Worm (Caenorhabditis elegans) whole organism, L4 larva: ENCODE measurements around the gene rnp-7.

Experiments
- ZK337.2 ChIP-seq: fragments of 200-800 bp; sonication (Bioruptor generic); IDR thresholded peaks from 2 replicates; pipeline ENCODE4 v1.3.6; 2022; ENCODE audit warnings: missing genetic modification reagents, missing genetic modification characterization, missing compliant biosample characterization
- ctbp-1 ChIP-seq: fragments of 200-800 bp; sonication (Bioruptor generic); IDR thresholded peaks from 2 replicates; pipeline ENCODE4 v1.3.6; 2022; ENCODE audit warnings: missing genetic modification reagents, missing genetic modification characterization, missing compliant biosample characterization
- fos-1 ChIP-seq: fragments of 150-350 bp; optimal IDR thresholded peaks from 2 replicates; lab custom pipeline; 2014; ENCODE audit warnings: missing biosample characterization, missing genetic modification characterization
- lsy-2 ChIP-seq, 2 experiments: fragments of 150-350 bp in 1 of 2; sonication (generic microtip) in 1 of 2; optimal IDR thresholded peaks; 2 replicates each; lab custom pipeline; 2014 to 2017; ENCODE audit warnings: missing biosample characterization in 2 of 2, missing genetic modification characterization in 2 of 2
- nhr-237 ChIP-seq: sonication (generic microtip); optimal IDR thresholded peaks from 2 replicates; lab custom pipeline; 2017; ENCODE audit warnings: missing biosample characterization, missing genetic modification characterization
- nhr-6 ChIP-seq: fragments of 150-350 bp; optimal IDR thresholded peaks from 2 replicates; lab custom pipeline; 2014; ENCODE audit warnings: missing biosample characterization, missing genetic modification characterization
- nhr-76 ChIP-seq: fragments of 150-350 bp; optimal IDR thresholded peaks from 2 replicates; lab custom pipeline; 2014; ENCODE audit warnings: missing biosample characterization, missing genetic modification characterization
- snpc-4 ChIP-seq: fragments of 150-350 bp; optimal IDR thresholded peaks from 2 replicates; lab custom pipeline; 2014; ENCODE audit warnings: missing biosample characterization, missing genetic modification characterization
- ztf-11 ChIP-seq: fragments of 150-350 bp; optimal IDR thresholded peaks from 2 replicates; lab custom pipeline; 2014; ENCODE audit warnings: missing biosample characterization, missing genetic modification characterization

- no peak for TF ChIP-seq nhr-76 (tag; lab: Kevin White, UChicago)
- no peak for TF ChIP-seq nhr-237 (tag; lab: Kevin White, UChicago)
- TF ChIP-seq ztf-11 (tag; lab: Kevin White, UChicago), result no peak
- no peak for TF ChIP-seq ZK337.2 (GFP tag; lab: Robert Waterston, UW)
- no peak for TF ChIP-seq nhr-6 (tag; lab: Kevin White, UChicago)
- no peak for TF ChIP-seq fos-1 (tag; lab: Kevin White, UChicago)
- TF ChIP-seq lsy-2 (tag; optimal IDR thresholded peaks at IDR 0.05; lab: Kevin White, UChicago), result no peak
- TF ChIP-seq snpc-4 (tag; lab: Kevin White, UChicago), result no peak
- no peak for TF ChIP-seq ctbp-1 (GFP tag; lab: Robert Waterston, UW)
Observed at ce11 chrIII:7124364-7124763, 36.6 kb downstream of the rnp-7 start, which contains the start of gene B0280.2.
